Worm (Caenorhabditis elegans): ENCODE measurements around the gene F58A6.1.

DNA sequence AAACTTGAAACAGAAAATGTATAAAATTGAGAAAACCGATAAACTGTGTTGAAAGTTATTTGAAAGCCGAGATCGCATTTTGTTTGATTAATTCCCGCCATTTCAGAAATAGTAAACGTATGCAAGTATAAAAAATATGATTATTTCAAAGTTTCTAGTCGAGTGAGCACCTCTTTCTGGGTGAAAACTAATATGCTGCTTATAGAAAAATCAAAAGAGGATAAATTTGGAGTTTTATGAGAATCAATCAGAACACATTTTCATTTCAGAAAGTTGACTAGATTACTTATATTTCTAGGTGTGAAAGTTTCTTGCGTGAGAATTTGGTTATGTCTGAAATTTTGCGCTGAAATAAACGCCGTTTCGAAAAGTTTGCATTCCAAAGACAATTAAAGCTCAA lies 14.8 kb downstream of the F58A6.1 start, which contains the start of gene srb-13:
- TF ChIP-seq F13H6.1 (tag; optimal IDR thresholded peaks at IDR 0.05) (no peak), mdl-1 (tag; optimal IDR thresholded peaks at IDR 0.05) (no peak), mab-5 (tag; optimal IDR thresholded peaks at IDR 0.05) (no peak), ztf-1 (GFP tag; conservative IDR thresholded peaks at IDR 0.05) (no peak), R02D3.7 (tag; optimal IDR thresholded peaks at IDR 0.05) (no peak), nhr-11 (tag; optimal IDR thresholded peaks at IDR 0.05) (no peak), egl-27 (tag; optimal IDR thresholded peaks at IDR 0.05) (no peak), alr-1 (tag; optimal IDR thresholded peaks at IDR 0.05) (no peak), nhr-237 (tag; optimal IDR thresholded peaks at IDR 0.05) (no peak), snpc-4 (tag; optimal IDR thresholded peaks at IDR 0.05) (no peak)

Data from whole organism, L2 larva.